Worm (Caenorhabditis elegans) whole organism, L1 larva: ENCODE data around the gene F19C6.5.

ENCODE experiments used
- C04F5.9 ChIP-seq: sonication (generic microtip); optimal IDR thresholded peaks from 2 replicates; lab custom pipeline; 2016; ENCODE audit warnings: missing genetic modification characterization, missing compliant biosample characterization
- ces-1 ChIP-seq: fragments of 150-350 bp; optimal IDR thresholded peaks from 2 replicates; lab custom pipeline; 2014; ENCODE audit warnings: missing biosample characterization, missing genetic modification reagents, missing genetic modification characterization
- elt-3 ChIP-seq, 6 experiments: fragments of 150-350 bp in 1 of 6; sonication (generic microtip); optimal IDR thresholded peaks; 2 replicates each; lab custom pipeline; 2017 to 2018; ENCODE audit warnings: missing biosample characterization in 6 of 6, missing genetic modification characterization in 6 of 6, inconsistent platforms in 1 of 6
- ets-5 ChIP-seq: fragments of 200-800 bp; sonication (Bioruptor generic); IDR thresholded peaks from 2 replicates; pipeline ENCODE4 v1.3.6; 2022; ENCODE audit warnings: missing genetic modification characterization, missing compliant biosample characterization
- lin-15B ChIP-seq: fragments of 150-350 bp; sonication (generic microtip); optimal IDR thresholded peaks from 3 replicates; lab custom pipeline; 2014; ENCODE audit warnings: missing biosample characterization, missing genetic modification characterization
- lin-39 ChIP-seq: fragments of 150-350 bp; optimal IDR thresholded peaks from 2 replicates; lab custom pipeline; 2014; ENCODE audit warnings: missing biosample characterization, missing genetic modification reagents, missing genetic modification characterization
- mep-1 ChIP-seq: fragments of 150-350 bp; optimal IDR thresholded peaks from 2 replicates; lab custom pipeline; 2014; ENCODE audit warnings: missing biosample characterization, missing genetic modification characterization
- tbx-2 ChIP-seq: sonication (generic microtip); optimal IDR thresholded peaks from 2 replicates; lab custom pipeline; 2016; ENCODE audit warnings: missing genetic modification characterization, missing compliant biosample characterization
- zag-1 ChIP-seq: fragments of 150-350 bp; optimal IDR thresholded peaks from 2 replicates; lab custom pipeline; 2014; ENCODE audit warnings: missing biosample characterization, missing genetic modification characterization

DNA sequence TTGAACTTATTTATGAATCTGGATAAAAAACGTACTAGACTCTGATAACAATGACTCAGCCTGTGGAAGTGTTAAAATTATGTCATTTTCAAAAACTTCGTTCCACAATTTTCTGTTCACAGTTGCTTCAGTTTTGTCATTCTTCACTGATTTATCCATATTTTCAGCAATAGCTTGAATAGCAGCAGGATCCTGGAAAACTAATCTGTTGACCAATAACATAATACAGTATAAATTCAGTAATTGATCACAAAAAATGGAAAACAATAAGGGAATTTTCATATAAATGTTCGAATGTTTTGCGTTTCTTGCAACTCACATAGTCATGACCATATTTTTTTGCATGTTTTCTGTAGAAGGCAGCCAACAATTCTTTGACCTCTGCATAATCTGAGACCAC lies 36.2 kb downstream of the F19C6.5 start:
- TF ChIP-seq mep-1 (tag; lab: Kevin White, UChicago) (no peak), ces-1 (GFP tag; lab: Kevin White, UChicago) (no peak), zag-1 (tag; lab: Kevin White, UChicago) (no peak), ets-5 (GFP tag; lab: Robert Waterston, UW) (no peak), tbx-2 (tag; lab: Kevin White, UChicago) (no peak), lin-39 (no peak), C04F5.9 (tag; lab: Kevin White, UChicago) (no peak), lin-15B (tag; lab: Kevin White, UChicago) (no peak), elt-3 (tag; optimal IDR thresholded peaks at IDR 0.05; lab: Kevin White, UChicago) (no peak)
